Worm (Caenorhabditis elegans): ENCODE results near the gene F22F1.3.

- TF ChIP-seq W03F9.2 (tag; optimal IDR thresholded peaks at IDR 0.05): no peak
- no peak for TF ChIP-seq him-1 (tag; optimal IDR thresholded peaks at IDR 0.05)
- TF ChIP-seq dao-5 (tag; optimal IDR thresholded peaks at IDR 0.05): no peak
These were observed 48.1 kb upstream of the F22F1.3 start, which contains the start of gene cdd-1 for ce11 chrX:8210999-8211398.

Data from whole organism, L4/young adult.